Worm (Caenorhabditis elegans) whole organism, young adult: ENCODE results near the gene Y53G8AR.8.

Experiments used
- B0261.1 ChIP-seq: sonication (generic microtip); optimal IDR thresholded peaks from 2 replicates; lab custom pipeline; 2016; ENCODE audit warnings: mild to moderate bottlenecking, missing genetic modification characterization, moderate library complexity, missing compliant biosample characterization
- attf-3 ChIP-seq: fragments of 200-800 bp; sonication (Bioruptor generic); conservative IDR thresholded peaks from 2 replicates; pipeline ENCODE4 v1.3.6; 2022; ENCODE audit warnings: missing genetic modification reagents, missing genetic modification characterization, missing compliant biosample characterization
- madf-8 ChIP-seq: fragments of 200-800 bp; sonication (Bioruptor generic); conservative IDR thresholded peaks from 2 replicates; pipeline ENCODE4 v1.3.6; 2022; ENCODE audit warnings: missing genetic modification reagents, missing genetic modification characterization, missing compliant biosample characterization

DNA sequence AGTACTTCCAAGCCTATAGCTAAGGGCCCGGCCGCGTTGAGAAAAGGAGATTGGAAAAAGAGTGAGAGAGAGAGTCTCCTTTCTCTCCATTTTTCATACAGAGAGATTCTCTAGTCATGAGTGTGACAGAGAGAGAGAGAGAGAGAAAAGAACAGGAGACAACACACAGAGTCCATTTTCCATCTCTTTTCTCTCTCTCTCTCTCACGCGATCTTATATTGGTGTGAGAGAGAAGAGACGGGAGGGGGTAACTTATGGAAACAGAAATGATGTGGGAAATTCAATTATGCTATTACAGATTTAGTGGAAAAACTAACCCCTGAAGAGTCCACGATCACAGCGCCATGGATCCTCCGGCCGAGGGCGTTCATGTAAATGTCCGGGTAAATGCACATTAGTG is 21.0 kb downstream of the Y53G8AR.8 start:
- TF ChIP-seq madf-8 (no peak), attf-3 (GFP tag; lab: Robert Waterston, UW) (no peak), B0261.1 (tag; lab: Kevin White, UChicago) (no peak)
